Fruit fly (Drosophila melanogaster): ENCODE data around the gene Alg1.

The Alg1 gene

dm6 chr3R:17803025-17803424 lies 7.9 kb downstream of the Alg1 start, which contains the start of gene CG17806:
TSS of gene CG17806 (minus strand) at chr3R:17803260.
- TF ChIP-seq CTCF (optimal IDR thresholded peaks at IDR 0.05), result no peak
- no peak for TF ChIP-seq CG8478 (optimal IDR thresholded peaks at IDR 0.05)

- TF ChIP-seq CTCF (optimal IDR thresholded peaks at IDR 0.05) (no peak), CG8478 (optimal IDR thresholded peaks at IDR 0.05) (no peak)
These were observed 9.7 kb downstream of the Alg1 start, which contains the start of gene CG17803 for dm6 chr3R:17801264-17801663. TSS of gene CG17803 (minus strand) at chr3R:17801512.

- TF ChIP-seq CTCF (optimal IDR thresholded peaks at IDR 0.05), result no peak
- TF ChIP-seq CG8478 (optimal IDR thresholded peaks at IDR 0.05), result no peak
These were observed 12.7 kb downstream of the Alg1 start, which contains the start of gene CG7379 for dm6 chr3R:17798211-17798737. TSS of gene CG7379 (minus strand) at chr3R:17798304.

- TF ChIP-seq CTCF (optimal IDR thresholded peaks at IDR 0.05) (no peak), CG8478 (optimal IDR thresholded peaks at IDR 0.05) (no peak)
These were observed 15.3 kb downstream of the Alg1 start for dm6 chr3R:17795561-17796170.

dm6 chr3R:17795075-17795420 lies 15.9 kb downstream of the Alg1 start, which contains the start of gene pasi1:
TSS of gene pasi1 (plus strand) at chr3R:17795075.
- TF ChIP-seq CG8478 (optimal IDR thresholded peaks at IDR 0.05), result no peak
- no peak for TF ChIP-seq CTCF (optimal IDR thresholded peaks at IDR 0.05)

- no peak for TF ChIP-seq CG8478 (optimal IDR thresholded peaks at IDR 0.05)
- no peak for TF ChIP-seq CTCF (optimal IDR thresholded peaks at IDR 0.05)
These were observed 16.4 kb downstream of the Alg1 start, which contains the start of gene CG43102 for dm6 chr3R:17794335-17795074. TSS of gene CG43102 (minus strand) at chr3R:17794490.

dm6 chr3R:17793287-17793686 lies 17.6 kb downstream of the Alg1 start:
- no peak for TF ChIP-seq CTCF (optimal IDR thresholded peaks at IDR 0.05)
- no peak for TF ChIP-seq CG8478 (optimal IDR thresholded peaks at IDR 0.05)

- no peak for TF ChIP-seq CG8478 (optimal IDR thresholded peaks at IDR 0.05)
- TF ChIP-seq CTCF (optimal IDR thresholded peaks at IDR 0.05), result no peak
These were observed 21.0 kb downstream of the Alg1 start for dm6 chr3R:17789937-17790336.

dm6 chr3R:17787780-17788179 lies 23.2 kb downstream of the Alg1 start:
- no peak for TF ChIP-seq CTCF (optimal IDR thresholded peaks at IDR 0.05)
- no peak for TF ChIP-seq CG8478 (optimal IDR thresholded peaks at IDR 0.05)

- TF ChIP-seq CTCF (optimal IDR thresholded peaks at IDR 0.05), result no peak
- no peak for TF ChIP-seq CG8478 (optimal IDR thresholded peaks at IDR 0.05)
These were observed 26.7 kb downstream of the Alg1 start for dm6 chr3R:17784189-17784588.

- TF ChIP-seq CG8478 (optimal IDR thresholded peaks at IDR 0.05) (no peak), CTCF (optimal IDR thresholded peaks at IDR 0.05) (no peak)
These were observed 27.8 kb downstream of the Alg1 start for dm6 chr3R:17783144-17783543.

- TF ChIP-seq CTCF (optimal IDR thresholded peaks at IDR 0.05) (no peak), CG8478 (optimal IDR thresholded peaks at IDR 0.05) (no peak)
These were observed 29.6 kb downstream of the Alg1 start for dm6 chr3R:17781371-17781770.

- no peak for TF ChIP-seq CTCF (optimal IDR thresholded peaks at IDR 0.05)
- no peak for TF ChIP-seq CG8478 (optimal IDR thresholded peaks at IDR 0.05)
These were observed 34.0 kb downstream of the Alg1 start for dm6 chr3R:17776952-17777407.

- no peak for TF ChIP-seq CG8478 (optimal IDR thresholded peaks at IDR 0.05)
- no peak for TF ChIP-seq CTCF (optimal IDR thresholded peaks at IDR 0.05)
These were observed 34.8 kb downstream of the Alg1 start for dm6 chr3R:17776104-17776589.

dm6 chr3R:17774538-17774937 lies 36.4 kb downstream of the Alg1 start:
- TF ChIP-seq CG8478 (optimal IDR thresholded peaks at IDR 0.05) (no peak), CTCF (optimal IDR thresholded peaks at IDR 0.05) (no peak)

- TF ChIP-seq CTCF (optimal IDR thresholded peaks at IDR 0.05), result no peak
- TF ChIP-seq CG8478 (optimal IDR thresholded peaks at IDR 0.05), result no peak
These were observed 37.0 kb downstream of the Alg1 start for dm6 chr3R:17773893-17774292.

Measured in S2 (cell line).